Worm (Caenorhabditis elegans) whole organism, L4 larva: ENCODE data around the gene sra-12.

ENCODE experiments used
- F49E8.2 ChIP-seq: sonication (generic microtip); optimal IDR thresholded peaks from 2 replicates; lab custom pipeline; 2016; ENCODE audit warnings: missing compliant biosample characterization, mild to moderate bottlenecking, missing genetic modification characterization, borderline replicate concordance
- R02D3.7 ChIP-seq: fragments of 150-350 bp; sonication (generic microtip); optimal IDR thresholded peaks from 3 replicates; lab custom pipeline; 2014; ENCODE audit warnings: missing biosample characterization, missing genetic modification characterization
- T20F7.1 ChIP-seq: fragments of 200-800 bp; sonication (Bioruptor generic); optimal IDR thresholded peaks from 2 replicates; lab custom pipeline; 2018; ENCODE audit warnings: mild to moderate bottlenecking, missing genetic modification characterization, missing compliant biosample characterization
- Y48G9A.11 ChIP-seq: fragments of 200-800 bp; sonication (Bioruptor generic); IDR thresholded peaks from 2 replicates; pipeline ENCODE4 v1.3.6; 2022; ENCODE audit warnings: missing genetic modification reagents, missing genetic modification characterization, missing compliant biosample characterization
- Y75B8A.6 ChIP-seq: fragments of 200-800 bp; sonication (Bioruptor generic); IDR thresholded peaks from 2 replicates; pipeline ENCODE4 v1.3.6; 2022; ENCODE audit warnings: missing genetic modification reagents, missing genetic modification characterization, missing compliant biosample characterization
- ZK337.2 ChIP-seq: fragments of 200-800 bp; sonication (Bioruptor generic); IDR thresholded peaks from 2 replicates; pipeline ENCODE4 v1.3.6; 2022; ENCODE audit warnings: missing genetic modification reagents, missing genetic modification characterization, missing compliant biosample characterization
- aha-1 ChIP-seq: fragments of 150-350 bp; peaks from one replicate; lab custom pipeline; 2014; ENCODE audit warnings: missing biosample characterization, missing genetic modification characterization
- ama-1 ChIP-seq: fragments of 150-350 bp; optimal IDR thresholded peaks from 2 replicates; lab custom pipeline; 2014; ENCODE audit warnings: inconsistent platforms, mixed read lengths
- arid-1 ChIP-seq: fragments of 200-800 bp; sonication (Bioruptor generic); conservative IDR thresholded peaks from 2 replicates; pipeline ENCODE4 v1.3.6; 2022; ENCODE audit warnings: missing genetic modification reagents, missing genetic modification characterization, missing compliant biosample characterization
- ceh-44 ChIP-seq: fragments of 200-800 bp; sonication (Bioruptor generic); IDR thresholded peaks from 2 replicates; pipeline ENCODE4 v1.3.6; 2022; ENCODE audit warnings: missing genetic modification reagents, missing genetic modification characterization, missing compliant biosample characterization
- ceh-82 ChIP-seq: sonication (generic microtip); optimal IDR thresholded peaks from 2 replicates; lab custom pipeline; 2017; ENCODE audit warnings: missing biosample characterization, missing genetic modification characterization
- ces-1 ChIP-seq: fragments of 150-350 bp; sonication (generic microtip); optimal IDR thresholded peaks from 4 replicates; lab custom pipeline; 2014; ENCODE audit warnings: missing biosample characterization, missing genetic modification reagents, missing genetic modification characterization
- cey-2 ChIP-seq: sonication (generic microtip); optimal IDR thresholded peaks from 3 replicates; lab custom pipeline; 2017; ENCODE audit warnings: missing genetic modification characterization, mild to moderate bottlenecking, missing compliant biosample characterization, antibody characterized with exemption, borderline replicate concordance; ENCODE audit not compliant: insufficient read depth
- ctbp-1 ChIP-seq: fragments of 200-800 bp; sonication (Bioruptor generic); IDR thresholded peaks from 2 replicates; pipeline ENCODE4 v1.3.6; 2022; ENCODE audit warnings: missing genetic modification reagents, missing genetic modification characterization, missing compliant biosample characterization
- daf-12 ChIP-seq: fragments of 150-350 bp; optimal IDR thresholded peaks from 2 replicates; lab custom pipeline; 2014; ENCODE audit warnings: missing biosample characterization, missing genetic modification reagents, missing genetic modification characterization
- daf-19 ChIP-seq: fragments of 200-800 bp; sonication (Bioruptor generic); conservative IDR thresholded peaks from 2 replicates; pipeline ENCODE4 v1.3.6; 2022; ENCODE audit warnings: missing genetic modification characterization, missing compliant biosample characterization
- dmd-6 ChIP-seq: fragments of 200-800 bp; sonication (Bioruptor generic); IDR thresholded peaks from 2 replicates; pipeline ENCODE4 v1.3.6; 2022; ENCODE audit warnings: missing genetic modification reagents, missing genetic modification characterization, missing compliant biosample characterization
- dmd-8 ChIP-seq: fragments of 200-800 bp; sonication (Bioruptor generic); IDR thresholded peaks from 2 replicates; pipeline ENCODE4 v1.3.6; 2022; ENCODE audit warnings: missing genetic modification characterization, missing compliant biosample characterization
- duxl-1 ChIP-seq: sonication (generic microtip); optimal IDR thresholded peaks from 2 replicates; lab custom pipeline; 2016; ENCODE audit warnings: mild to moderate bottlenecking, missing genetic modification characterization, moderate library complexity, missing compliant biosample characterization; ENCODE audit not compliant: poor library complexity
- egl-27 ChIP-seq: sonication (generic microtip); optimal IDR thresholded peaks from 3 replicates; lab custom pipeline; 2017; ENCODE audit warnings: missing biosample characterization, missing genetic modification reagents, missing genetic modification characterization
- gei-8 ChIP-seq: fragments of 200-800 bp; sonication (Bioruptor generic); optimal IDR thresholded peaks from 2 replicates; lab custom pipeline; 2018; ENCODE audit warnings: mild to moderate bottlenecking, missing genetic modification characterization, missing compliant biosample characterization
- hlh-11 ChIP-seq: fragments of 200-800 bp; sonication (Bioruptor generic); optimal IDR thresholded peaks from 2 replicates; lab custom pipeline; 2018; ENCODE audit warnings: mild to moderate bottlenecking, missing genetic modification characterization, missing compliant biosample characterization
- jun-1 ChIP-seq: fragments of 150-350 bp; optimal IDR thresholded peaks from 2 replicates; lab custom pipeline; 2014; ENCODE audit warnings: missing biosample characterization, missing genetic modification reagents, missing genetic modification characterization
- lin-29 ChIP-seq: fragments of 200-800 bp; sonication (Bioruptor generic); IDR thresholded peaks from 2 replicates; pipeline ENCODE4 v1.3.6; 2022; ENCODE audit warnings: missing genetic modification reagents, missing genetic modification characterization, missing compliant biosample characterization
- lin-38 ChIP-seq: fragments of 200-800 bp; sonication (Bioruptor generic); IDR thresholded peaks from 2 replicates; pipeline ENCODE4 v1.3.6; 2022; ENCODE audit warnings: missing genetic modification reagents, missing genetic modification characterization, missing compliant biosample characterization
- lin-39 ChIP-seq: fragments of 150-350 bp; optimal IDR thresholded peaks from 2 replicates; lab custom pipeline; 2014; ENCODE audit warnings: missing biosample characterization, missing genetic modification reagents, missing genetic modification characterization
- lir-3 ChIP-seq: sonication (generic microtip); optimal IDR thresholded peaks from 2 replicates; lab custom pipeline; 2016; ENCODE audit warnings: mild to moderate bottlenecking, missing genetic modification characterization, missing compliant biosample characterization
- lsy-2 ChIP-seq, 2 experiments: fragments of 150-350 bp in 1 of 2; sonication (generic microtip) in 1 of 2; optimal IDR thresholded peaks; 2 replicates each; lab custom pipeline; 2014 to 2017; ENCODE audit warnings: missing biosample characterization in 2 of 2, missing genetic modification characterization in 2 of 2
- mep-1 ChIP-seq: fragments of 150-350 bp; sonication (generic microtip); optimal IDR thresholded peaks from 3 replicates; lab custom pipeline; 2014; ENCODE audit warnings: missing biosample characterization, missing genetic modification characterization
- mes-2 ChIP-seq: sonication (generic microtip); optimal IDR thresholded peaks from 2 replicates; lab custom pipeline; 2016; ENCODE audit warnings: missing genotype, mild to moderate bottlenecking, missing genetic modification characterization, missing compliant biosample characterization; ENCODE audit not compliant: poor library complexity, severe bottlenecking
- mxl-2 ChIP-seq: fragments of 200-800 bp; sonication (Bioruptor generic); conservative IDR thresholded peaks from 2 replicates; pipeline ENCODE4 v1.3.6; 2022; ENCODE audit warnings: missing genetic modification reagents, missing genetic modification characterization, missing compliant biosample characterization
- nhr-10 ChIP-seq: fragments of 150-350 bp; optimal IDR thresholded peaks from 2 replicates; lab custom pipeline; 2014; ENCODE audit warnings: missing biosample characterization, missing genetic modification characterization
- nhr-102 ChIP-seq: sonication (generic microtip); optimal IDR thresholded peaks from 2 replicates; lab custom pipeline; 2016; ENCODE audit warnings: mild to moderate bottlenecking, missing genetic modification characterization, moderate library complexity, missing compliant biosample characterization
- nhr-111 ChIP-seq: fragments of 200-800 bp; sonication (Bioruptor generic); optimal IDR thresholded peaks from 2 replicates; lab custom pipeline; 2018; ENCODE audit warnings: mild to moderate bottlenecking, missing genetic modification characterization, missing compliant biosample characterization
- nhr-237 ChIP-seq: sonication (generic microtip); optimal IDR thresholded peaks from 2 replicates; lab custom pipeline; 2017; ENCODE audit warnings: missing biosample characterization, missing genetic modification characterization
- nhr-25 ChIP-seq: sonication (generic microtip); optimal IDR thresholded peaks from 2 replicates; lab custom pipeline; 2017; ENCODE audit warnings: missing genetic modification characterization, mild to moderate bottlenecking, missing compliant biosample characterization, antibody characterized with exemption, moderate library complexity, borderline replicate concordance; ENCODE audit not compliant: insufficient read depth
- nhr-28 ChIP-seq: fragments of 150-350 bp; optimal IDR thresholded peaks from 2 replicates; lab custom pipeline; 2014; ENCODE audit warnings: missing biosample characterization, missing genetic modification characterization
- nhr-48 ChIP-seq: sonication (generic microtip); optimal IDR thresholded peaks from 2 replicates; lab custom pipeline; 2016; ENCODE audit warnings: mild to moderate bottlenecking, missing genetic modification characterization, missing compliant biosample characterization
- nhr-6 ChIP-seq: fragments of 150-350 bp; optimal IDR thresholded peaks from 2 replicates; lab custom pipeline; 2014; ENCODE audit warnings: missing biosample characterization, missing genetic modification characterization
- sdz-12 ChIP-seq: fragments of 200-800 bp; sonication (Bioruptor generic); optimal IDR thresholded peaks from 2 replicates; lab custom pipeline; 2018; ENCODE audit warnings: mild to moderate bottlenecking, missing genetic modification characterization, missing compliant biosample characterization
- spr-1 ChIP-seq: sonication (generic microtip); optimal IDR thresholded peaks from 2 replicates; lab custom pipeline; 2016; ENCODE audit warnings: mild to moderate bottlenecking, missing genetic modification characterization, missing compliant biosample characterization
- spr-3 ChIP-seq: fragments of 200-800 bp; sonication (Bioruptor generic); optimal IDR thresholded peaks from 2 replicates; lab custom pipeline; 2018; ENCODE audit warnings: mild to moderate bottlenecking, missing genetic modification characterization, missing compliant biosample characterization
- zag-1 ChIP-seq: fragments of 150-350 bp; optimal IDR thresholded peaks from 2 replicates; lab custom pipeline; 2014; ENCODE audit warnings: missing biosample characterization, missing genetic modification characterization
- zfp-2 ChIP-seq: sonication (generic microtip); optimal IDR thresholded peaks from 2 replicates; lab custom pipeline; 2016; ENCODE audit warnings: mild to moderate bottlenecking, missing genetic modification characterization, missing compliant biosample characterization
- zip-11 ChIP-seq: fragments of 200-800 bp; sonication (Bioruptor generic); IDR thresholded peaks from 2 replicates; pipeline ENCODE4 v1.3.6; 2022; ENCODE audit warnings: missing genetic modification characterization, missing compliant biosample characterization
- ztf-7 ChIP-seq: fragments of 150-350 bp; optimal IDR thresholded peaks from 2 replicates; lab custom pipeline; 2014; ENCODE audit warnings: missing biosample characterization, missing genetic modification characterization

sra-12 gene

DNA sequence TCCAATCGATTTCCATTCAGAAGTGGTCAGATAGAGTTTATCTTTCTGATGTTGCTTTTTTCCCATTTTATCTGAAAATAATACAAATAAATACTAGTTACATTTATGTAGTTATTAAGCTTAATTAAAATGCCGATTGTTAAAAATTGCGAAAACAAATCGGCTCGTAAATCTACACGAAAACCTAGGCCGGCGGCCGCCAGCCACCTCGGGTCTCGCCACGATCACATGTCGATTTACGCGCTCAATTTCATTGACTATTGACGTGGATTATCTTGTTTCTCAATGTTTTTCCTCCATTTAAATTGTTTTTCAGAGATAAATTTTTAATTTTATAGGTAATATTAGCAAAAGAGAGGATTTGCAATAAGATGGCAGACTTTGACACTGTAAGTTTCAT, 31.7 kb downstream of the sra-12 start, which contains the start of the genes cyn-4 and copz-1 (continued):
- TF ChIP-seq mep-1 (tag; lab: Kevin White, UChicago) (peak; percentile 57), nhr-6 (peak; percentile 66), ctbp-1 (GFP tag; lab: Robert Waterston, UW) (no peak), gei-8 (GFP tag; lab: Kevin White, UChicago) (no peak)

DNA sequence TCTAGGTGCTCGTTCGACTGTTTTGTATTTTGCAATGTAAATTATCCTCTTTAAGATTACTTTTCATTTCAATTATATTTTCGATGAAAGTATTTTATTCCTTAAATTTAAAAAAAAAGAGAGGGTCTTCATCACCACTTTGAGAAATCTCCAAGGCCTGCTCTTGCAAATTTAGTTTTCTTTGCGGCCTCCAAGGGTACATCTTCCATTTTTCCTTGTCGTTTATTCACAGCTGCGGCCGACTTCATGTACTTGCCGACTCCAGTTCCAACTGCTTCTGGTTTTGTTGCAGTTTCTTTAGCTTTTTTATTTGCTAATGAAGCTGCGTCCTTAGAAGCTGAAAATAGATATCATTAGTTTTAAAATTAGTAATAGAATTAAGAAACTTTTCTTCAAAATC, 33.6 kb downstream of the sra-12 start:
- TF ChIP-seq nhr-10 (tag; lab: Kevin White, UChicago) (no peak), zip-11 (GFP tag; lab: Robert Waterston, UW) (no peak), duxl-1 (tag; lab: Kevin White, UChicago) (no peak), R02D3.7 (tag; lab: Kevin White, UChicago) (no peak), nhr-48 (tag; lab: Kevin White, UChicago) (peak; percentile 15), nhr-111 (GFP tag; lab: Kevin White, UChicago) (no peak), mxl-2 (GFP tag; lab: Robert Waterston, UW) (no peak), Y75B8A.6 (GFP tag; lab: Robert Waterston, UW) (no peak), sdz-12 (no peak), zag-1 (tag; lab: Kevin White, UChicago) (no peak), ztf-7 (tag; lab: Kevin White, UChicago) (no peak), lin-39 (tag; lab: Kevin White, UChicago) (no peak), lsy-2 (tag; optimal IDR thresholded peaks at IDR 0.05; lab: Kevin White, UChicago) (peak in 1 of 2 experiments; percentile 25), lin-38 (GFP tag; lab: Robert Waterston, UW) (peak; percentile 41; the same call in 1 of the 2 replicates), ceh-82 (tag; lab: Kevin White, UChicago) (no peak), ama-1 (lab: Kevin White, UChicago) (peak; percentile 35), arid-1 (GFP tag; lab: Robert Waterston, UW) (no peak), nhr-25 (tag; lab: Kevin White, UChicago) (no peak), spr-3 (GFP tag; lab: Kevin White, UChicago) (no peak), daf-12 (no peak), jun-1 (tag; lab: Kevin White, UChicago) (no peak), ceh-44 (no peak), egl-27 (tag; lab: Kevin White, UChicago) (no peak), T20F7.1 (GFP tag; lab: Kevin White, UChicago) (no peak), aha-1 (tag; lab: Kevin White, UChicago) (peak; percentile 57), dmd-6 (no peak), nhr-28 (tag; lab: Kevin White, UChicago) (no peak), cey-2 (tag; lab: Kevin White, UChicago) (no peak), Y48G9A.11 (GFP tag; lab: Robert Waterston, UW) (no peak), lin-29 (no peak), spr-1 (tag; lab: Kevin White, UChicago) (no peak)

DNA sequence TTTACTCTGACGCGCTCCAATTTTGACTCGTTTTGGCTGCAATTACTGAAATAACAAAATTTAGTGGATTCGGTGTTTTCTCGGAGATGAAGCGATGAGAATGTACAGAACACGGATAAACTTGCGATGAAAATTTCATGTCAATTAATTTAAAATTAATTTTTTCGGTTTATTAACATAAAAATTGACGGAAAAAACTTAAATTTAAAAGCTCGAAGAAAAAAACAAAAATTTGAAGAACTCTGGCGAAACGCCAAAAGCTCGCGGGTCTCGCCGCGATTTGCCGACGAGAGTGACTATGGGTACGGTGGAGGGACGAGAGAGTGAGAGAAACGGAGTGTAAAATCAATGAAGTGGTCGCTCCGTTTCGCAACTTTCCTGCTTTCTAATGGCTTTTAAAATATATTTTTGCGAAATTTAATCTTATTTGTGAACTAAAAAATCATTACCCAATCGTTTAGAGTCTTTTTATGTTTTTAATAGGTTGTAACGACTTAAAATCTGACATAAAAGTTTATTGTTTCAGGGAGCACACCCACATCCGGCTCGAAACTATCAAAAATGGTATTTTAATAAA, 35.5 kb downstream of the sra-12 start, which contains the start of the genes gmps-1 and cap-2:
Gene gmps-1, minus strand, starts transcription at position 51 of the 577 bp plus-strand sequence.
Gene cap-2, plus strand, starts transcription at position 527 of the 577 bp plus-strand sequence.
- TF ChIP-seq lir-3 (tag; lab: Kevin White, UChicago): peak; percentile 55
- peak; percentile 1 for TF ChIP-seq nhr-237 (tag; lab: Kevin White, UChicago)
- peak; percentile 67 for TF ChIP-seq lin-39 (tag; lab: Kevin White, UChicago)
- TF ChIP-seq ZK337.2 (GFP tag; lab: Robert Waterston, UW): peak; percentile 89
- TF ChIP-seq F49E8.2 (tag; lab: Kevin White, UChicago): peak; percentile 75
- peak; percentile 94 for TF ChIP-seq spr-1 (tag; lab: Kevin White, UChicago)
- TF ChIP-seq nhr-25 (tag; lab: Kevin White, UChicago): peak; percentile 49
- TF ChIP-seq arid-1 (GFP tag; lab: Robert Waterston, UW): peak; percentile 97
- peak; percentile 74 for TF ChIP-seq zfp-2 (tag; lab: Kevin White, UChicago)
- peak; percentile 95 for TF ChIP-seq hlh-11 (tag; lab: Kevin White, UChicago)
- peak; percentile 96 for TF ChIP-seq nhr-102
- TF ChIP-seq ztf-7 (tag; lab: Kevin White, UChicago): peak; percentile 92
- peak; percentile 70; the same call in 1 of the 2 replicates for TF ChIP-seq dmd-8 (GFP tag; lab: Robert Waterston, UW)
- no peak for TF ChIP-seq nhr-111 (GFP tag; lab: Kevin White, UChicago)
- peak; percentile 75 for TF ChIP-seq ces-1 (GFP tag; lab: Kevin White, UChicago)
- TF ChIP-seq daf-19: peak; percentile 69; the same call in 1 of the 2 replicates
- peak; percentile 96 for TF ChIP-seq mes-2 (tag; lab: Kevin White, UChicago)
- no peak for TF ChIP-seq cey-2 (tag; lab: Kevin White, UChicago)
- TF ChIP-seq T20F7.1 (GFP tag; lab: Kevin White, UChicago): peak; percentile 89
